Worm (Caenorhabditis elegans) whole organism, L2 larva: ENCODE data around the gene C12D12.1.

Source experiments
- C34F6.9 ChIP-seq: fragments of 150-350 bp; optimal IDR thresholded peaks from 2 replicates; lab custom pipeline; 2014; ENCODE audit warnings: missing biosample characterization, missing genetic modification characterization
- F13H6.1 ChIP-seq: sonication (generic microtip); optimal IDR thresholded peaks from 2 replicates; lab custom pipeline; 2016; ENCODE audit warnings: missing genetic modification characterization, missing compliant biosample characterization
- R02D3.7 ChIP-seq: fragments of 150-350 bp; optimal IDR thresholded peaks from 2 replicates; lab custom pipeline; 2014; ENCODE audit warnings: missing biosample characterization, missing genetic modification characterization
- ZK546.5 ChIP-seq: sonication (generic microtip); optimal IDR thresholded peaks from 2 replicates; lab custom pipeline; 2017; ENCODE audit warnings: missing biosample characterization, missing genetic modification characterization
- alr-1 ChIP-seq: fragments of 150-350 bp; optimal IDR thresholded peaks from 2 replicates; lab custom pipeline; 2014; ENCODE audit warnings: missing biosample characterization, missing genetic modification characterization
- aly-2 ChIP-seq: fragments of 150-350 bp; optimal IDR thresholded peaks from 2 replicates; lab custom pipeline; 2014; ENCODE audit warnings: missing biosample characterization, missing genetic modification characterization
- ama-1 ChIP-seq: fragments of 150-350 bp; optimal IDR thresholded peaks from 2 replicates; lab custom pipeline; 2018; ENCODE audit warnings: inconsistent platforms
- ceh-16 ChIP-seq: fragments of 150-350 bp; optimal IDR thresholded peaks from 2 replicates; lab custom pipeline; 2014; ENCODE audit warnings: missing biosample characterization, missing genetic modification characterization
- ceh-82 ChIP-seq: fragments of 150-350 bp; optimal IDR thresholded peaks from 2 replicates; lab custom pipeline; 2014; ENCODE audit warnings: missing biosample characterization, missing genetic modification characterization
- crh-2 ChIP-seq: sonication (generic microtip); optimal IDR thresholded peaks from 2 replicates; lab custom pipeline; 2017; ENCODE audit warnings: missing biosample characterization, missing genetic modification characterization
- dmd-4 ChIP-seq: sonication (generic microtip); optimal IDR thresholded peaks from 2 replicates; lab custom pipeline; 2017; ENCODE audit warnings: missing biosample characterization, missing genetic modification characterization
- egl-27 ChIP-seq: sonication (generic microtip); optimal IDR thresholded peaks from 3 replicates; lab custom pipeline; 2017; ENCODE audit warnings: missing biosample characterization, missing genetic modification reagents, missing genetic modification characterization
- elt-1 ChIP-seq: fragments of 150-350 bp; optimal IDR thresholded peaks from 2 replicates; lab custom pipeline; 2014; ENCODE audit warnings: missing biosample characterization, missing genetic modification characterization
- elt-3 ChIP-seq: sonication (generic microtip); optimal IDR thresholded peaks from 2 replicates; lab custom pipeline; 2017; ENCODE audit warnings: missing biosample characterization, missing genetic modification characterization
- fos-1 ChIP-seq: fragments of 150-350 bp; optimal IDR thresholded peaks from 2 replicates; lab custom pipeline; 2014; ENCODE audit warnings: missing biosample characterization, missing genetic modification characterization
- gmeb-1 ChIP-seq: fragments of 150-350 bp; optimal IDR thresholded peaks from 2 replicates; lab custom pipeline; 2014; ENCODE audit warnings: missing biosample characterization, missing genetic modification characterization
- lin-39 ChIP-seq: fragments of 150-350 bp; optimal IDR thresholded peaks from 2 replicates; lab custom pipeline; 2014; ENCODE audit warnings: missing biosample characterization, missing genetic modification reagents, missing genetic modification characterization
- lsy-2 ChIP-seq, 2 experiments: fragments of 150-350 bp in 1 of 2; sonication (generic microtip) in 1 of 2; optimal IDR thresholded peaks; 2 replicates each; lab custom pipeline; 2014 to 2017; ENCODE audit warnings: missing biosample characterization in 2 of 2, missing genetic modification characterization in 2 of 2
- mab-5 ChIP-seq: fragments of 150-350 bp; optimal IDR thresholded peaks from 2 replicates; lab custom pipeline; 2014; ENCODE audit warnings: missing biosample characterization, missing genetic modification characterization
- mbf-1 ChIP-seq: sonication (generic microtip); optimal IDR thresholded peaks from 2 replicates; lab custom pipeline; 2017; ENCODE audit warnings: missing biosample characterization, missing genetic modification characterization
- mdl-1 ChIP-seq, 2 experiments: fragments of 150-350 bp in 1 of 2; sonication (generic microtip) in 1 of 2; optimal IDR thresholded peaks; 2 replicates each; lab custom pipeline; 2017; ENCODE audit warnings: missing biosample characterization in 2 of 2, missing genetic modification characterization in 2 of 2
- nhr-10 ChIP-seq: sonication (generic microtip); optimal IDR thresholded peaks from 2 replicates; lab custom pipeline; 2017; ENCODE audit warnings: missing biosample characterization, missing genetic modification characterization
- nhr-11 ChIP-seq: fragments of 150-350 bp; optimal IDR thresholded peaks from 2 replicates; lab custom pipeline; 2014; ENCODE audit warnings: missing biosample characterization, missing genetic modification characterization
- nhr-12 ChIP-seq: fragments of 150-350 bp; optimal IDR thresholded peaks from 2 replicates; lab custom pipeline; 2014; ENCODE audit warnings: missing biosample characterization, missing genetic modification characterization
- nhr-129 ChIP-seq: fragments of 150-350 bp; optimal IDR thresholded peaks from 2 replicates; lab custom pipeline; 2014; ENCODE audit warnings: missing biosample characterization, missing genetic modification characterization
- nhr-21 ChIP-seq: fragments of 150-350 bp; optimal IDR thresholded peaks from 2 replicates; lab custom pipeline; 2014; ENCODE audit warnings: missing biosample characterization, missing genetic modification characterization
- nhr-23 ChIP-seq: fragments of 150-350 bp; optimal IDR thresholded peaks from 2 replicates; lab custom pipeline; 2014; ENCODE audit warnings: missing biosample characterization, missing genetic modification reagents, missing genetic modification characterization
- nhr-25 ChIP-seq: fragments of 150-350 bp; sonication (generic microtip); optimal IDR thresholded peaks from 3 replicates; lab custom pipeline; 2014; ENCODE audit warnings: missing biosample characterization, missing genetic modification characterization
- peb-1 ChIP-seq: fragments of 150-350 bp; optimal IDR thresholded peaks from 2 replicates; lab custom pipeline; 2014; ENCODE audit warnings: missing biosample characterization, missing genetic modification characterization
- skn-1 ChIP-seq: sonication (generic microtip); optimal IDR thresholded peaks from 2 replicates; lab custom pipeline; 2017; ENCODE audit warnings: missing biosample characterization, missing genetic modification characterization
- sma-3 ChIP-seq: sonication (generic microtip); optimal IDR thresholded peaks from 2 replicates; lab custom pipeline; 2016; ENCODE audit warnings: missing genetic modification reagents, missing genetic modification characterization, missing compliant biosample characterization
- sma-9 ChIP-seq, 2 experiments: fragments of 150-350 bp in 1 of 2; sonication (generic microtip) in 1 of 2; optimal IDR thresholded peaks; 2 replicates each; lab custom pipeline; 2014 to 2016; ENCODE audit warnings: missing genetic modification characterization in 2 of 2, mild to moderate bottlenecking in 1 of 2, missing biosample characterization in 1 of 2, missing compliant biosample characterization in 1 of 2, missing genetic modification reagents in 1 of 2, moderate library complexity in 1 of 2
- snpc-4 ChIP-seq: fragments of 150-350 bp; optimal IDR thresholded peaks from 2 replicates; lab custom pipeline; 2014; ENCODE audit warnings: missing biosample characterization, missing genetic modification characterization
- unc-39 ChIP-seq: fragments of 150-350 bp; optimal IDR thresholded peaks from 2 replicates; lab custom pipeline; 2014; ENCODE audit warnings: missing biosample characterization, missing genetic modification characterization
- unc-55 ChIP-seq: fragments of 150-350 bp; sonication (generic microtip); optimal IDR thresholded peaks from 3 replicates; lab custom pipeline; 2014; ENCODE audit warnings: missing biosample characterization, missing genetic modification reagents, missing genetic modification characterization
- unc-62 ChIP-seq: fragments of 150-350 bp; optimal IDR thresholded peaks from 2 replicates; lab custom pipeline; 2014; ENCODE audit warnings: missing biosample characterization, missing genetic modification reagents, missing genetic modification characterization
- zag-1 ChIP-seq: fragments of 150-350 bp; optimal IDR thresholded peaks from 2 replicates; lab custom pipeline; 2014; ENCODE audit warnings: missing biosample characterization, missing genetic modification characterization
- ztf-1 ChIP-seq: fragments of 200-800 bp; sonication (Bioruptor generic); conservative IDR thresholded peaks from 2 replicates; pipeline ENCODE4 v1.3.6; 2022; ENCODE audit warnings: missing genetic modification characterization, missing compliant biosample characterization
- ztf-11 ChIP-seq: sonication (generic microtip); optimal IDR thresholded peaks from 2 replicates; lab custom pipeline; 2017; ENCODE audit warnings: missing biosample characterization, missing genetic modification characterization
- ztf-4 ChIP-seq: fragments of 150-350 bp; optimal IDR thresholded peaks from 2 replicates; lab custom pipeline; 2014; ENCODE audit warnings: missing biosample characterization, missing genetic modification characterization

Gene C12D12.1

DNA sequence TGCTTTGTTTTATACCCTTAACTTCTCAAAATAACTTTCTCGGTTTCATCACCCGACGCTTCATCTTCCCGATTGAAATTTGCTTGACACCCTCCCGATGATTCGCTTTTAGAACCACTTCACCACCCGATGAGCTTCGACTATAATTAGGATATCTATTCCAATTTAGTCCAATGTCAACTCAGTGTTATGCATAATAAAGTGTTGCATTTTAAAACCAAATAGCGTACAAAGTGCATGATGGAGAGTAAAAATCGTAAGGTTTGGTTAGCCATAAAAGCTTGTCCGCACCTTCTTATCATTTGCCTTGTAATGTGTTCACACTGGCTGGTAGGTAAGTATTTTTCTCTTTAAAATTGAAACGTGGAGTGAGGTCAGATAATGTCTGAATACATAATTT lies at the start of gene C12D12.1:
Gene C12D12.1 (plus strand): TSS at position 301 of the 400 bp plus-strand sequence.
- TF ChIP-seq peb-1 (tag; lab: Kevin White, UChicago) (no peak), fos-1 (peak; percentile 24)

ce11 chrX:3451122-3451521 lies 47.9 kb upstream of the C12D12.1 start, which contains the start of gene ZK813.5:
TSS of gene ZK813.5 (minus strand) at chrX:3451222.
- TF ChIP-seq ztf-11 (no peak), crh-2 (tag; lab: Kevin White, UChicago) (no peak), lin-39 (no peak), ceh-82 (tag; lab: Kevin White, UChicago) (no peak), lsy-2 (tag; optimal IDR thresholded peaks at IDR 0.05; lab: Kevin White, UChicago) (no peak), nhr-129 (tag; lab: Kevin White, UChicago) (no peak), unc-39 (tag; lab: Kevin White, UChicago) (no peak), elt-3 (tag; lab: Kevin White, UChicago) (no peak), gmeb-1 (tag; lab: Kevin White, UChicago) (no peak)
- TF ChIP-seq, all 48 proteins: peak for 0

DNA sequence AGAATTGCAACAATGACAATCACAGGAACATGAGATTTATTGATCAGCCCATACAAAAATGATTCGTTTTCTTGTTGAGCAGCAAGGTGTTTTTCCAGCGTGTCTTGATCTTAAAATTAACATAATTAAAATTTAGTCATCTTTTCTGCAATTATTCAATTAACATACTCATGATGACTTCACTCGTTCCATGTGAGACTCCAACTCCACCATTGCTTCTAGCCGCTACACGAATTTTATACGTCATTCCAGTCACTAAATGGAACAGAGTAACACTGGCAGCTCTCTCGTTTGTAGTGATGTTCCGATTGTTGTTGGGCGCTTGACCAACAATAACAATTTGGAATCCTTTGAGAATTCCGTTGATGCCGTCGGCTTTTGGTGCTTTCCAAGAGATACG lies 45.2 kb upstream of the C12D12.1 start:
- TF ChIP-seq sma-9 (GFP tag; optimal IDR thresholded peaks at IDR 0.05; lab: Kevin White, UChicago) (no peak), sma-9 (tag; optimal IDR thresholded peaks at IDR 0.05; lab: Kevin White, UChicago) (no peak), zag-1 (tag; lab: Kevin White, UChicago) (no peak), fos-1 (no peak), nhr-25 (tag; lab: Kevin White, UChicago) (no peak), alr-1 (no peak), lsy-2 (tag; optimal IDR thresholded peaks at IDR 0.05; lab: Kevin White, UChicago) (no peak), mab-5 (tag; lab: Kevin White, UChicago) (no peak)

ce11 chrX:3455561-3455960 lies 43.5 kb upstream of the C12D12.1 start:
- TF ChIP-seq skn-1 (tag; lab: Kevin White, UChicago), result no peak
- no peak for TF ChIP-seq dmd-4 (tag; lab: Kevin White, UChicago)
- TF ChIP-seq sma-3 (GFP tag; lab: Kevin White, UChicago), result no peak
- no peak for TF ChIP-seq nhr-23 (tag; lab: Kevin White, UChicago)
- no peak for TF ChIP-seq unc-39 (tag; lab: Kevin White, UChicago)
- TF ChIP-seq ztf-1 (GFP tag; lab: Robert Waterston, UW), result no peak
- TF ChIP-seq mbf-1 (tag; lab: Kevin White, UChicago), result no peak
- no peak for TF ChIP-seq elt-1 (tag; lab: Kevin White, UChicago)
- no peak for TF ChIP-seq nhr-11 (tag; lab: Kevin White, UChicago)
- TF ChIP-seq ceh-82 (tag; lab: Kevin White, UChicago), result no peak
- peak; percentile 82 for TF ChIP-seq mab-5 (tag; lab: Kevin White, UChicago)
- no peak for TF ChIP-seq nhr-25 (tag; lab: Kevin White, UChicago)
- TF ChIP-seq crh-2 (tag; lab: Kevin White, UChicago), result no peak
- TF ChIP-seq egl-27 (tag; lab: Kevin White, UChicago), result no peak
- no peak for TF ChIP-seq ztf-11
- TF ChIP-seq ztf-4, result no peak
- TF ChIP-seq lsy-2 (tag; optimal IDR thresholded peaks at IDR 0.05; lab: Kevin White, UChicago), result peak in 1 of 2 experiments; percentile 19
- no peak for TF ChIP-seq aly-2
- TF ChIP-seq zag-1 (tag; lab: Kevin White, UChicago), result no peak
- TF ChIP-seq unc-55 (GFP tag; lab: Kevin White, UChicago), result peak; percentile 2
- no peak for TF ChIP-seq nhr-12 (tag; lab: Kevin White, UChicago)
- no peak for TF ChIP-seq ZK546.5 (tag; lab: Kevin White, UChicago)
- peak; percentile 61 for TF ChIP-seq sma-9 (GFP tag; optimal IDR thresholded peaks at IDR 0.05; lab: Kevin White, UChicago)
- no peak for TF ChIP-seq sma-9 (tag; optimal IDR thresholded peaks at IDR 0.05; lab: Kevin White, UChicago)
- TF ChIP-seq nhr-21, result no peak
- no peak for TF ChIP-seq ceh-16
- peak; percentile 22 for TF ChIP-seq C34F6.9 (tag; lab: Kevin White, UChicago)
- TF ChIP-seq lin-39, result peak; percentile 65
- no peak for TF ChIP-seq nhr-10 (tag; lab: Kevin White, UChicago)
- no peak for TF ChIP-seq peb-1 (tag; lab: Kevin White, UChicago)
- TF ChIP-seq unc-62 (GFP tag; lab: Kevin White, UChicago), result no peak
- TF ChIP-seq snpc-4, result no peak
- peak; percentile 76 for TF ChIP-seq F13H6.1 (tag; lab: Kevin White, UChicago)
- TF ChIP-seq elt-3 (tag; lab: Kevin White, UChicago), result no peak
- no peak for TF ChIP-seq mdl-1 (tag; optimal IDR thresholded peaks at IDR 0.05; lab: Kevin White, UChicago)
- TF ChIP-seq R02D3.7 (tag; lab: Kevin White, UChicago), result no peak
- no peak for TF ChIP-seq ama-1 (lab: Kevin White, UChicago)
- no peak for TF ChIP-seq alr-1
